Worm (Caenorhabditis elegans) whole organism, L3 larva: ENCODE measurements around the gene B0252.3.

Experiments used
- R02D3.7 ChIP-seq: fragments of 150-350 bp; optimal IDR thresholded peaks from 2 replicates; lab custom pipeline; 2014; ENCODE audit warnings: missing biosample characterization, missing genetic modification characterization
- ZK546.5 ChIP-seq: sonication (generic microtip); optimal IDR thresholded peaks from 2 replicates; lab custom pipeline; 2017; ENCODE audit warnings: missing biosample characterization, missing genetic modification characterization
- aly-2 ChIP-seq: fragments of 150-350 bp; optimal IDR thresholded peaks from 2 replicates; lab custom pipeline; 2014; ENCODE audit warnings: missing biosample characterization, missing genetic modification characterization
- ama-1 ChIP-seq: fragments of 150-350 bp; optimal IDR thresholded peaks from 2 replicates; lab custom pipeline; 2018
- ceh-16 ChIP-seq: sonication (generic microtip); optimal IDR thresholded peaks from 2 replicates; lab custom pipeline; 2017; ENCODE audit warnings: missing biosample characterization, missing genetic modification characterization
- ceh-28 ChIP-seq: fragments of 150-350 bp; optimal IDR thresholded peaks from 2 replicates; lab custom pipeline; 2014; ENCODE audit warnings: missing biosample characterization, missing genetic modification reagents, missing genetic modification characterization
- ceh-82 ChIP-seq: fragments of 150-350 bp; optimal IDR thresholded peaks from 2 replicates; lab custom pipeline; 2014; ENCODE audit warnings: missing biosample characterization, missing genetic modification characterization
- ceh-9 ChIP-seq: sonication (generic microtip); optimal IDR thresholded peaks from 2 replicates; lab custom pipeline; 2018; ENCODE audit warnings: missing biosample characterization, missing genetic modification characterization
- daf-12 ChIP-seq: fragments of 150-350 bp; optimal IDR thresholded peaks from 2 replicates; lab custom pipeline; 2014; ENCODE audit warnings: missing biosample characterization, missing genetic modification reagents, missing genetic modification characterization
- egl-27 ChIP-seq: sonication (generic microtip); optimal IDR thresholded peaks from 4 replicates; lab custom pipeline; 2017; ENCODE audit warnings: missing biosample characterization, missing genetic modification reagents, missing genetic modification characterization
- egl-5 ChIP-seq: fragments of 150-350 bp; optimal IDR thresholded peaks from 2 replicates; lab custom pipeline; 2017; ENCODE audit warnings: missing biosample characterization, missing genetic modification reagents, missing genetic modification characterization, inconsistent platforms
- elt-1 ChIP-seq: fragments of 150-350 bp; optimal IDR thresholded peaks from 2 replicates; lab custom pipeline; 2014; ENCODE audit warnings: missing biosample characterization, missing genetic modification characterization
- elt-2 ChIP-seq: sonication (generic microtip); optimal IDR thresholded peaks from 2 replicates; lab custom pipeline; 2016; ENCODE audit warnings: missing genetic modification reagents, mild to moderate bottlenecking, missing genetic modification characterization, missing compliant biosample characterization
- elt-3 ChIP-seq, 3 experiments: fragments of 150-350 bp in 1 of 3; sonication (generic microtip) in 2 of 3; optimal IDR thresholded peaks; 2 replicates in 2 of 3; 4 replicates in 1 of 3; lab custom pipeline; 2014 to 2017; ENCODE audit warnings: missing biosample characterization in 3 of 3, missing genetic modification characterization in 3 of 3
- eor-1 ChIP-seq, 2 experiments: fragments of 150-350 bp; optimal IDR thresholded peaks; 2 replicates each; lab custom pipeline; 2014 to 2018; ENCODE audit warnings: missing biosample characterization in 2 of 2, missing genetic modification characterization in 2 of 2
- fkh-10 ChIP-seq: sonication (generic microtip); optimal IDR thresholded peaks from 2 replicates; lab custom pipeline; 2017; ENCODE audit warnings: missing biosample characterization, missing genetic modification reagents, missing genetic modification characterization
- fkh-2 ChIP-seq: fragments of 150-350 bp; optimal IDR thresholded peaks from 2 replicates; lab custom pipeline; 2014; ENCODE audit warnings: missing biosample characterization, missing genetic modification reagents, missing genetic modification characterization
- fos-1 ChIP-seq: fragments of 150-350 bp; optimal IDR thresholded peaks from 2 replicates; lab custom pipeline; 2014; ENCODE audit warnings: missing biosample characterization, missing genetic modification characterization
- hmg-11 ChIP-seq: sonication (generic microtip); optimal IDR thresholded peaks from 2 replicates; lab custom pipeline; 2016; ENCODE audit warnings: missing genetic modification characterization, missing compliant biosample characterization
- jun-1 ChIP-seq: fragments of 150-350 bp; optimal IDR thresholded peaks from 2 replicates; lab custom pipeline; 2014; ENCODE audit warnings: missing biosample characterization, missing genetic modification reagents, missing genetic modification characterization
- lin-15B ChIP-seq: fragments of 150-350 bp; optimal IDR thresholded peaks from 2 replicates; lab custom pipeline; 2014; ENCODE audit warnings: missing biosample characterization, missing genetic modification characterization
- lin-39 ChIP-seq: fragments of 150-350 bp; optimal IDR thresholded peaks from 2 replicates; lab custom pipeline; 2018; ENCODE audit warnings: missing biosample characterization, missing genetic modification reagents, missing genetic modification characterization
- lsy-12 ChIP-seq: sonication (generic microtip); optimal IDR thresholded peaks from 2 replicates; lab custom pipeline; 2016; ENCODE audit warnings: mild to moderate bottlenecking, missing genetic modification characterization, missing compliant biosample characterization
- mdl-1 ChIP-seq: fragments of 150-350 bp; optimal IDR thresholded peaks from 2 replicates; lab custom pipeline; 2014; ENCODE audit warnings: missing biosample characterization, missing genetic modification characterization
- mml-1 ChIP-seq: fragments of 150-350 bp; sonication (generic microtip); optimal IDR thresholded peaks from 3 replicates; lab custom pipeline; 2014; ENCODE audit warnings: missing biosample characterization, missing genetic modification characterization
- nfya-1 ChIP-seq: sonication (generic microtip); optimal IDR thresholded peaks from 2 replicates; lab custom pipeline; 2017; ENCODE audit warnings: missing genetic modification characterization, mild to moderate bottlenecking, missing compliant biosample characterization, antibody characterized with exemption, moderate library complexity; ENCODE audit not compliant: insufficient read depth
- nhr-11 ChIP-seq: fragments of 150-350 bp; optimal IDR thresholded peaks from 2 replicates; lab custom pipeline; 2014; ENCODE audit warnings: missing biosample characterization, missing genetic modification characterization
- nhr-12 ChIP-seq: fragments of 150-350 bp; optimal IDR thresholded peaks from 2 replicates; lab custom pipeline; 2014; ENCODE audit warnings: missing biosample characterization, missing genetic modification characterization
- nhr-23 ChIP-seq: fragments of 150-350 bp; optimal IDR thresholded peaks from 2 replicates; lab custom pipeline; 2014; ENCODE audit warnings: missing biosample characterization, missing genetic modification reagents, missing genetic modification characterization
- nhr-237 ChIP-seq: fragments of 150-350 bp; optimal IDR thresholded peaks from 2 replicates; lab custom pipeline; 2014; ENCODE audit warnings: missing biosample characterization, missing genetic modification characterization
- nhr-25 ChIP-seq: sonication (generic microtip); optimal IDR thresholded peaks from 2 replicates; lab custom pipeline; 2017; ENCODE audit warnings: missing biosample characterization, missing genetic modification characterization
- nhr-28 ChIP-seq: fragments of 150-350 bp; optimal IDR thresholded peaks from 2 replicates; lab custom pipeline; 2014; ENCODE audit warnings: missing biosample characterization, missing genetic modification characterization
- nhr-43 ChIP-seq: sonication (generic microtip); optimal IDR thresholded peaks from 2 replicates; lab custom pipeline; 2016; ENCODE audit warnings: mild to moderate bottlenecking, missing genetic modification characterization, missing compliant biosample characterization; ENCODE audit not compliant: poor library complexity, severe bottlenecking
- nhr-67 ChIP-seq: fragments of 150-350 bp; optimal IDR thresholded peaks from 2 replicates; lab custom pipeline; 2014; ENCODE audit warnings: missing biosample characterization, missing genetic modification characterization
- nhr-76 ChIP-seq: fragments of 150-350 bp; sonication (generic microtip); optimal IDR thresholded peaks from 5 replicates; lab custom pipeline; 2014; ENCODE audit warnings: missing biosample characterization, missing genetic modification characterization
- nhr-77 ChIP-seq: fragments of 150-350 bp; optimal IDR thresholded peaks from 2 replicates; lab custom pipeline; 2014; ENCODE audit warnings: missing biosample characterization, missing genetic modification characterization
- pha-4 ChIP-seq: fragments of 150-350 bp; optimal IDR thresholded peaks from 2 replicates; lab custom pipeline; 2014; ENCODE audit warnings: missing biosample characterization, missing genetic modification reagents, missing genetic modification characterization
- pqm-1 ChIP-seq: fragments of 150-350 bp; optimal IDR thresholded peaks from 2 replicates; lab custom pipeline; 2017; ENCODE audit warnings: missing biosample characterization, missing genetic modification characterization, inconsistent platforms
- sea-2 ChIP-seq: fragments of 150-350 bp; sonication (generic microtip); optimal IDR thresholded peaks from 4 replicates; lab custom pipeline; 2014; ENCODE audit warnings: missing biosample characterization, missing genetic modification reagents, missing genetic modification characterization
- skn-1 ChIP-seq: fragments of 150-350 bp; optimal IDR thresholded peaks from 2 replicates; lab custom pipeline; 2014; ENCODE audit warnings: missing biosample characterization, missing genetic modification characterization
- snpc-4 ChIP-seq: fragments of 150-350 bp; optimal IDR thresholded peaks from 2 replicates; lab custom pipeline; 2014; ENCODE audit warnings: missing biosample characterization, missing genetic modification characterization
- tbx-2 ChIP-seq: sonication (generic microtip); optimal IDR thresholded peaks from 2 replicates; lab custom pipeline; 2016; ENCODE audit warnings: mild to moderate bottlenecking, missing genetic modification characterization, missing compliant biosample characterization
- unc-39 ChIP-seq: sonication (generic microtip); optimal IDR thresholded peaks from 4 replicates; lab custom pipeline; 2017; ENCODE audit warnings: missing biosample characterization, missing genetic modification characterization
- unc-62 ChIP-seq: fragments of 150-350 bp; sonication (generic microtip); optimal IDR thresholded peaks from 4 replicates; lab custom pipeline; 2014; ENCODE audit warnings: missing biosample characterization, missing genetic modification reagents, missing genetic modification characterization
- zag-1 ChIP-seq: fragments of 150-350 bp; optimal IDR thresholded peaks from 2 replicates; lab custom pipeline; 2014; ENCODE audit warnings: missing biosample characterization, missing genetic modification characterization
- ztf-11 ChIP-seq: fragments of 150-350 bp; optimal IDR thresholded peaks from 2 replicates; lab custom pipeline; 2014; ENCODE audit warnings: missing biosample characterization, missing genetic modification characterization
- ztf-4 ChIP-seq: fragments of 150-350 bp; optimal IDR thresholded peaks from 2 replicates; lab custom pipeline; 2014; ENCODE audit warnings: missing biosample characterization, missing genetic modification characterization

The B0252.3 gene

DNA sequence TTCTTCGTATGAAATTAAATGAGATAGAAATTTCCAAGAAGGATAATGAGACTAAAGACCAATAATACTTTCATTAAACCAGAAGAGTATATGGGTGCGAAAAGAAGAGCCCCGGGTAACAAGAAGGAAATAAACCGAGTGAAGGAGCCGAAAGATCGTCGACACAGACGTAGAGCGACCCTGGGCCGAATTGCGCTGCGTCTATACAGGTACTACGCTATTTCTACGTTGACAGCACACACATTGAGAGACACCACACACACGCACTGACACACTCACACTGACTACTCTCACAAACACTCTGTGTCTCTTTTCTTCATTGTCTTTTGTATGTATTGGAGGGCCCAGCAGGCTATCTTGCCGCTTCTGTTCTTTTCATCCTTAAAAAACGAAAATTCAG, 48.7 kb downstream of the B0252.3 start:
- TF ChIP-seq nhr-28 (tag; lab: Kevin White, UChicago) (no peak), aly-2 (tag; lab: Kevin White, UChicago) (no peak), eor-1 (tag; optimal IDR thresholded peaks at IDR 0.05; lab: Kevin White, UChicago) (no peak), nhr-77 (tag; lab: Kevin White, UChicago) (no peak), fkh-10 (GFP tag; lab: Kevin White, UChicago) (no peak), skn-1 (tag; lab: Kevin White, UChicago) (no peak), mml-1 (tag; lab: Kevin White, UChicago) (no peak), fos-1 (tag; lab: Kevin White, UChicago) (no peak), hmg-11 (peak; percentile 83), sea-2 (GFP tag; lab: Kevin White, UChicago) (no peak), tbx-2 (tag; lab: Kevin White, UChicago) (no peak), nhr-25 (tag; lab: Kevin White, UChicago) (no peak), nhr-12 (tag; lab: Kevin White, UChicago) (no peak), R02D3.7 (tag; lab: Kevin White, UChicago) (no peak), ZK546.5 (tag; lab: Kevin White, UChicago) (no peak), lin-15B (peak; percentile 8), egl-5 (tag; lab: Kevin White, UChicago) (peak; percentile 73), elt-2 (tag; lab: Kevin White, UChicago) (peak; percentile 32), ama-1 (no peak), elt-3 (tag; optimal IDR thresholded peaks at IDR 0.05; lab: Kevin White, UChicago) (no peak), daf-12 (tag; lab: Kevin White, UChicago) (no peak), lin-39 (peak; percentile 17), ceh-82 (tag; lab: Kevin White, UChicago) (no peak), lsy-12 (tag; lab: Kevin White, UChicago) (no peak), nhr-76 (tag; lab: Kevin White, UChicago) (no peak), ceh-28 (tag; lab: Kevin White, UChicago) (no peak), pha-4 (tag; lab: Kevin White, UChicago) (peak; percentile 66), nhr-11 (tag; lab: Kevin White, UChicago) (no peak), ztf-4 (tag; lab: Kevin White, UChicago) (no peak), egl-27 (no peak), mdl-1 (tag; lab: Kevin White, UChicago) (no peak), nhr-67 (tag; lab: Kevin White, UChicago) (no peak), nfya-1 (tag; lab: Kevin White, UChicago) (peak; percentile 43), pqm-1 (no peak), snpc-4 (tag; lab: Kevin White, UChicago) (peak; percentile 53), nhr-43 (no peak), jun-1 (tag; lab: Kevin White, UChicago) (no peak), ceh-9 (tag; lab: Kevin White, UChicago) (no peak), fkh-2 (tag; lab: Kevin White, UChicago) (no peak), ztf-11 (tag; lab: Kevin White, UChicago) (no peak), zag-1 (no peak), nhr-23 (tag; lab: Kevin White, UChicago) (no peak), unc-62 (GFP tag; lab: Kevin White, UChicago) (peak; percentile 10), elt-1 (no peak), nhr-237 (tag; lab: Kevin White, UChicago) (no peak), unc-39 (tag; lab: Kevin White, UChicago) (no peak), ceh-16 (no peak)
- TF ChIP-seq, all 47 proteins: peak for 9
